Worm (Caenorhabditis elegans): ENCODE measurements around the gene T25C12.3.

T25C12.3 gene

ce11 chrX:11472953-11473671 is 26.7 kb downstream of the T25C12.3 start:
- TF ChIP-seq flh-1 (GFP tag; optimal IDR thresholded peaks at IDR 0.05): no peak
- peak; percentile 11 for TF ChIP-seq ces-1 (GFP tag; optimal IDR thresholded peaks at IDR 0.05)
- TF ChIP-seq ham-2 (GFP tag; optimal IDR thresholded peaks at IDR 0.05): no peak
- TF ChIP-seq drap-1 (GFP tag; optimal IDR thresholded peaks at IDR 0.05): no peak
- TF ChIP-seq nhr-2 (tag; optimal IDR thresholded peaks at IDR 0.05): no peak
- TF ChIP-seq M03D4.4 (tag; optimal IDR thresholded peaks at IDR 0.05): no peak
- no peak for TF ChIP-seq unc-120 (tag; optimal IDR thresholded peaks at IDR 0.05; ENCODE audit: poor library complexity, severe bottlenecking)
- no peak for TF ChIP-seq mls-2 (tag; optimal IDR thresholded peaks at IDR 0.05)
- TF ChIP-seq snpc-4 (tag; optimal IDR thresholded peaks at IDR 0.05): no peak
- TF ChIP-seq sptf-1 (tag; optimal IDR thresholded peaks at IDR 0.05): peak; percentile 31

- no peak for TF ChIP-seq nhr-76 (tag; optimal IDR thresholded peaks at IDR 0.05)
- no peak for TF ChIP-seq sptf-1 (tag; optimal IDR thresholded peaks at IDR 0.05)
- no peak for TF ChIP-seq ztf-11 (tag; optimal IDR thresholded peaks at IDR 0.05)
- no peak for TF ChIP-seq flh-1 (GFP tag; optimal IDR thresholded peaks at IDR 0.05)
- TF ChIP-seq bed-3 (GFP tag; optimal IDR thresholded peaks at IDR 0.05): no peak
- no peak for TF ChIP-seq nhr-2 (tag; optimal IDR thresholded peaks at IDR 0.05)
- TF ChIP-seq ces-1 (GFP tag; optimal IDR thresholded peaks at IDR 0.05): peak; percentile 6
- no peak for TF ChIP-seq unc-39 (tag; optimal IDR thresholded peaks at IDR 0.05)
Measured at ce11 chrX:11472407-11472806, 27.4 kb downstream of the T25C12.3 start.

- no peak for TF ChIP-seq sptf-1 (tag; optimal IDR thresholded peaks at IDR 0.05)
- TF ChIP-seq tbx-8 (GFP tag; optimal IDR thresholded peaks at IDR 0.05): no peak
- no peak for TF ChIP-seq unc-39 (tag; optimal IDR thresholded peaks at IDR 0.05)
- TF ChIP-seq lin-32 (GFP tag; optimal IDR thresholded peaks at IDR 0.05): no peak
- no peak for TF ChIP-seq ceh-83 (GFP tag; optimal IDR thresholded peaks at IDR 0.05)
- no peak for TF ChIP-seq nhr-237 (tag; optimal IDR thresholded peaks at IDR 0.05)
- no peak for TF ChIP-seq lin-13 (tag; optimal IDR thresholded peaks at IDR 0.05)
- no peak for TF ChIP-seq ham-2 (GFP tag; optimal IDR thresholded peaks at IDR 0.05)
- TF ChIP-seq drap-1 (GFP tag; optimal IDR thresholded peaks at IDR 0.05): no peak
- no peak for TF ChIP-seq nhr-28 (tag; optimal IDR thresholded peaks at IDR 0.05)
- TF ChIP-seq ceh-43 (GFP tag; optimal IDR thresholded peaks at IDR 0.05): no peak
- TF ChIP-seq snpc-4 (tag; optimal IDR thresholded peaks at IDR 0.05): no peak
- TF ChIP-seq ces-1 (GFP tag; optimal IDR thresholded peaks at IDR 0.05): no peak
- no peak for TF ChIP-seq blmp-1 (tag; optimal IDR thresholded peaks at IDR 0.05)
- TF ChIP-seq mep-1 (tag; optimal IDR thresholded peaks at IDR 0.05): no peak
- TF ChIP-seq ceh-39 (tag; optimal IDR thresholded peaks at IDR 0.05): no peak
- TF ChIP-seq ztf-11 (tag; optimal IDR thresholded peaks at IDR 0.05): no peak
- no peak for TF ChIP-seq M03D4.4 (tag; optimal IDR thresholded peaks at IDR 0.05)
- no peak for TF ChIP-seq nhr-12 (tag; optimal IDR thresholded peaks at IDR 0.05)
- TF ChIP-seq nhr-76 (tag; optimal IDR thresholded peaks at IDR 0.05): no peak
Measured at ce11 chrX:11471893-11472292, 27.9 kb downstream of the T25C12.3 start.

- TF ChIP-seq mab-5 (tag; optimal IDR thresholded peaks at IDR 0.05) (no peak), snpc-4 (tag; optimal IDR thresholded peaks at IDR 0.05) (no peak), drap-1 (GFP tag; optimal IDR thresholded peaks at IDR 0.05) (no peak)
Measured at ce11 chrX:11471409-11471808, 28.4 kb downstream of the T25C12.3 start.

ce11 chrX:11469600-11469999 is 30.2 kb downstream of the T25C12.3 start:
- TF ChIP-seq bed-3 (GFP tag; optimal IDR thresholded peaks at IDR 0.05) (no peak), mep-1 (tag; optimal IDR thresholded peaks at IDR 0.05) (no peak), nhr-2 (tag; optimal IDR thresholded peaks at IDR 0.05) (no peak), mls-2 (tag; optimal IDR thresholded peaks at IDR 0.05) (no peak), lin-13 (tag; optimal IDR thresholded peaks at IDR 0.05) (no peak), tbx-8 (GFP tag; optimal IDR thresholded peaks at IDR 0.05) (no peak), snpc-4 (tag; optimal IDR thresholded peaks at IDR 0.05) (no peak), ces-1 (GFP tag; optimal IDR thresholded peaks at IDR 0.05) (no peak), pha-4 (tag; optimal IDR thresholded peaks at IDR 0.05) (no peak)

ce11 chrX:11468814-11469213 is 31.0 kb downstream of the T25C12.3 start:
- TF ChIP-seq ceh-39 (tag; optimal IDR thresholded peaks at IDR 0.05) (no peak), tbx-8 (GFP tag; optimal IDR thresholded peaks at IDR 0.05) (no peak)

All from whole organism, mixed stage, embryonic.